Fruit fly (Drosophila melanogaster) whole organism, wandering third instar larva: ENCODE measurements around the gene CG11360.
A peak's percentile ranks its signal among the peaks of the same experiment; 100 is the strongest.

ENCODE experiments used
- Abd-B ChIP-seq: fragments of >200 bp; optimal IDR thresholded peaks from 2 replicates; lab custom pipeline; 2017; ENCODE audit warnings: missing biosample characterization, missing genetic modification characterization
- CG32264 ChIP-seq: fragments of 200-800 bp; sonication (Bioruptor generic); optimal IDR thresholded peaks from 2 replicates; lab custom pipeline; 2016; ENCODE audit warnings: missing biosample characterization, missing genetic modification characterization
- CG9705 ChIP-seq: fragments of 200-800 bp; sonication (Bioruptor generic); optimal IDR thresholded peaks from 2 replicates; lab custom pipeline; 2018; ENCODE audit warnings: missing biosample characterization, mild to moderate bottlenecking, missing genetic modification characterization
- CrebA ChIP-seq: fragments of 200-800 bp; sonication (Bioruptor generic); optimal IDR thresholded peaks from 2 replicates; lab custom pipeline; 2016; ENCODE audit warnings: missing biosample characterization, mild to moderate bottlenecking, missing genetic modification characterization, borderline replicate concordance
- Dfd ChIP-seq: fragments of >200 bp; optimal IDR thresholded peaks from 2 replicates; lab custom pipeline; 2017; ENCODE audit warnings: missing biosample characterization, missing genetic modification characterization
- Dif ChIP-seq: fragments of 200-275, 200-300 bp; sonication (Bioruptor generic); optimal IDR thresholded peaks from 2 replicates; lab custom pipeline; 2018; ENCODE audit warnings: missing biosample characterization, missing genetic modification characterization; ENCODE audit not compliant: partially characterized antibody
- GATAd ChIP-seq: sonication (Bioruptor generic); optimal IDR thresholded peaks from 2 replicates; lab custom pipeline; 2016; ENCODE audit warnings: missing biosample characterization, missing genetic modification characterization
- HLH106 ChIP-seq: fragments of 200-800 bp; optimal IDR thresholded peaks from 3 replicates; lab custom pipeline; 2019; ENCODE audit warnings: missing biosample characterization, mild to moderate bottlenecking, missing genetic modification characterization, moderate library complexity
- Hnf4 ChIP-seq: fragments of 200-800 bp; sonication (Bioruptor generic); optimal IDR thresholded peaks from 2 replicates; lab custom pipeline; 2016; ENCODE audit warnings: missing biosample characterization, mild to moderate bottlenecking, missing genetic modification characterization
- Hr78 ChIP-seq: fragments of >200 bp; optimal IDR thresholded peaks from 2 replicates; lab custom pipeline; 2017; ENCODE audit warnings: missing biosample characterization, missing genetic modification characterization
- Hr83 ChIP-seq: fragments of 200-300 bp; sonication (Bioruptor generic); optimal IDR thresholded peaks from 2 replicates; lab custom pipeline; 2016; ENCODE audit warnings: missing biosample characterization, mild to moderate bottlenecking, missing genetic modification characterization, moderate library complexity; ENCODE audit not compliant: poor library complexity, severe bottlenecking
- Jra ChIP-seq: sonication (Bioruptor generic); optimal IDR thresholded peaks from 2 replicates; lab custom pipeline; 2016; ENCODE audit warnings: missing biosample characterization, missing genetic modification characterization
- Mio ChIP-seq: sonication (Bioruptor generic); optimal IDR thresholded peaks from 2 replicates; lab custom pipeline; 2016; ENCODE audit warnings: missing biosample characterization, missing genetic modification characterization
- Myc ChIP-seq: fragments of >200 bp; optimal IDR thresholded peaks from 2 replicates; lab custom pipeline; 2017
- N ChIP-seq: fragments of >200 bp; optimal IDR thresholded peaks from 2 replicates; lab custom pipeline; 2018; ENCODE audit warnings: missing biosample characterization, missing external identifiers, missing genetic modification characterization
- OdsH ChIP-seq: fragments of 200-800 bp; sonication (Bioruptor generic); optimal IDR thresholded peaks from 2 replicates; lab custom pipeline; 2016; ENCODE audit warnings: missing biosample characterization, mild to moderate bottlenecking, missing genetic modification characterization
- Rel ChIP-seq, 2 experiments: fragments of 200-800 bp; sonication (Bioruptor generic) in 1 of 2; optimal IDR thresholded peaks; 2 replicates in 1 of 2; 3 replicates in 1 of 2; lab custom pipeline; 2016 to 2019; ENCODE audit warnings: mild to moderate bottlenecking in 2 of 2, missing biosample characterization in 2 of 2, missing genetic modification characterization in 2 of 2, moderate library complexity in 1 of 2
- Sp1 ChIP-seq: fragments of 200-800 bp; sonication (Bioruptor generic); optimal IDR thresholded peaks from 3 replicates; lab custom pipeline; 2019; ENCODE audit warnings: missing biosample characterization, mild to moderate bottlenecking, missing genetic modification characterization, moderate library complexity
- Vsx2 ChIP-seq: fragments of 200-300, 225-300 bp; sonication (Bioruptor generic); optimal IDR thresholded peaks from 2 replicates; lab custom pipeline; 2018; ENCODE audit warnings: missing biosample characterization, missing genetic modification characterization; ENCODE audit not compliant: partially characterized antibody
- br ChIP-seq: fragments of 200-800 bp; sonication (Bioruptor generic); optimal IDR thresholded peaks from 2 replicates; lab custom pipeline; 2016; ENCODE audit warnings: missing biosample characterization, missing genetic modification characterization
- brk ChIP-seq: fragments of 200-800 bp; sonication (Bioruptor generic); optimal IDR thresholded peaks from 2 replicates; lab custom pipeline; 2016; ENCODE audit warnings: missing biosample characterization, mild to moderate bottlenecking, missing genetic modification characterization
- dl ChIP-seq, 2 experiments: fragments of 175-275, 200-275 bp in 1 of 2; fragments of 200-275 bp in 1 of 2; sonication (Bioruptor generic); optimal IDR thresholded peaks; lab custom pipeline; 2018; ENCODE audit warnings: mild to moderate bottlenecking in 2 of 2, missing biosample characterization in 2 of 2, missing genetic modification characterization in 2 of 2, moderate library complexity in 2 of 2; ENCODE audit not compliant: partially characterized antibody in 2 of 2, insufficient read depth in 1 of 2
- dmrt93B ChIP-seq: fragments of 200-800 bp; sonication (Bioruptor generic); optimal IDR thresholded peaks from 2 replicates; lab custom pipeline; 2018; ENCODE audit warnings: missing biosample characterization, mild to moderate bottlenecking, missing genetic modification characterization
- dsf ChIP-seq: sonication (Bioruptor generic); optimal IDR thresholded peaks from 2 replicates; lab custom pipeline; 2016; ENCODE audit warnings: missing biosample characterization, missing genetic modification characterization, borderline replicate concordance
- ey ChIP-seq: fragments of 200-800 bp; sonication (Bioruptor generic); optimal IDR thresholded peaks from 2 replicates; lab custom pipeline; 2016; ENCODE audit warnings: missing biosample characterization, missing genetic modification characterization
- foxo ChIP-seq, 2 experiments: fragments of 200-800 bp; sonication (Bioruptor generic); optimal IDR thresholded peaks; 2 replicates in 1 of 2; 3 replicates in 1 of 2; lab custom pipeline; 2016 to 2017; ENCODE audit warnings: missing biosample characterization in 2 of 2, missing genetic modification characterization in 2 of 2
- fru ChIP-seq: fragments of 200-800 bp; sonication (Bioruptor generic); optimal IDR thresholded peaks from 3 replicates; lab custom pipeline; 2016; ENCODE audit warnings: missing biosample characterization, mild to moderate bottlenecking, missing genetic modification characterization
- h ChIP-seq: fragments of 200-800 bp; sonication (Bioruptor generic); optimal IDR thresholded peaks from 3 replicates; lab custom pipeline; 2016; ENCODE audit warnings: missing biosample characterization, mild to moderate bottlenecking, missing genetic modification characterization
- jim ChIP-seq: fragments of 175-275, 200-325 bp; sonication (Bioruptor generic); optimal IDR thresholded peaks from 2 replicates; lab custom pipeline; 2016; ENCODE audit warnings: missing biosample characterization, mild to moderate bottlenecking, missing genetic modification characterization
- lola ChIP-seq: fragments of >200 bp; optimal IDR thresholded peaks from 2 replicates; lab custom pipeline; 2017; ENCODE audit warnings: missing biosample characterization, missing genetic modification characterization
- pan ChIP-seq: fragments of >200 bp; optimal IDR thresholded peaks from 2 replicates; lab custom pipeline; 2017
- psq ChIP-seq: fragments of 200-800 bp; sonication (Bioruptor generic); optimal IDR thresholded peaks from 3 replicates; lab custom pipeline; 2017; ENCODE audit warnings: missing biosample characterization, mild to moderate bottlenecking, missing genetic modification characterization, moderate library complexity
- rgr ChIP-seq: fragments of 200-800 bp; sonication (Bioruptor generic); optimal IDR thresholded peaks from 3 replicates; lab custom pipeline; 2016; ENCODE audit warnings: missing biosample characterization, mild to moderate bottlenecking, missing genetic modification characterization
- sage ChIP-seq: fragments of 200-800 bp; sonication (Bioruptor generic); optimal IDR thresholded peaks from 2 replicates; lab custom pipeline; 2016; ENCODE audit warnings: missing biosample characterization, mild to moderate bottlenecking, missing genetic modification characterization
- sv ChIP-seq: fragments of 200-800 bp; sonication (Bioruptor generic); optimal IDR thresholded peaks from 3 replicates; lab custom pipeline; 2016; ENCODE audit warnings: missing biosample characterization, missing genetic modification characterization
- tai ChIP-seq: sonication (Bioruptor generic); optimal IDR thresholded peaks from 2 replicates; lab custom pipeline; 2016; ENCODE audit warnings: missing biosample characterization, missing genetic modification characterization
- usp ChIP-seq: fragments of >200 bp; optimal IDR thresholded peaks from 2 replicates; lab custom pipeline; 2017; ENCODE audit warnings: missing biosample characterization, missing genetic modification characterization
- woc ChIP-seq: sonication (Bioruptor generic); optimal IDR thresholded peaks from 2 replicates; lab custom pipeline; 2016; ENCODE audit warnings: missing biosample characterization, mild to moderate bottlenecking, missing genetic modification characterization

Gene CG11360

DNA sequence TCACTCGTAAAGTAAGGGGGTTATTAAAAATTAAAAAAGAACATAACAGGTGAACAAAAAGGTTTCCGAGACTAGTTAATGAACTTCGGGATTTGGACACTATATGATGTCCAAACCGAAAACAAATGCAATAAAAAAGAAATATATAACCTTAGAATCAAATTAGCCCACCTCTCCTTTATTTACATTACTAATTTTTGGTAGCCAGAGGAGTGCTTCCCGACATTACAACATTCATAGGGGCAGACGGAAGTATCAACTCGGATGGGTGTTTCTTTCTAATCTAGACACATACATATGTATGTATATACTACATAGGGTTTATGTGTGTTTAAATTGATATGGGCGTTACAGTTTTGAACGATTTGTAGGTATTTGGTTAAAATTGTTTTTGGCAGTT is 8.8 kb upstream of the CG11360 start:
- TF ChIP-seq brk (GFP tag; lab: Kevin White, UChicago) (no peak), fru (GFP tag; lab: Kevin White, UChicago) (no peak), Dfd (GFP tag; lab: Kevin White, UChicago) (no peak), jim (no peak), lola (GFP tag; lab: Kevin White, UChicago) (no peak), rgr (GFP tag; lab: Kevin White, UChicago) (no peak)

DNA sequence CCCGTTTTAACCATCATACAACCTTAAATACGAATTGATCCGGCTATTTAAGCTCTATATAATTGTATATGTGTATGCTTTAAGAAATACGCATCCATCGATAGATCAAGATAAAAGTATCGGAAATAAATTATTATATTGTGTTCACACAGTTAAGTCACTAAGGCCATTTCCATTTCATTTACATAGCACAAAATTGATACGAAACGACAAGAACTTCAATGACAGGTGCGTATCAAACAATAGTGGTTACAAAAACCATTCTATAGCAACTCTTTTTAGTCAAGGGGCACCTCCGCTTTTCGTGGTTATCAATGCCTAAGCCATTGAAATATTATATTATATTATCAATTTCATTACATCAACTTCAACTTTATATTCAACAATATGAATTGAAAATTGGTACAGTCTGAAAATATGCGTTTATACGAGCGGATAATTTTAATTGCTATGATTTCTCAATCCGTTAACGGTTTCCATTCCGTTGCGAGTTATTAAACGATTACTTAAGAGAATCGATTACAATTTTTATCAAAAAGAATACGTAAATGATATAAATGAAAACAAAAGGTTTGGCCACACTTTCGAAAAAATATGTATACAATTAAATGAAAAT is 7.8 kb upstream of the CG11360 start, which contains the start of the genes CG46466 and Slip1:
Gene CG46466 (minus strand): TSS at position 70 of the 616 bp plus-strand sequence.
Gene Slip1 (plus strand): TSS at position 567 of the 616 bp plus-strand sequence.
- TF ChIP-seq h (GFP tag; lab: Kevin White, UChicago) (no peak), Abd-B (GFP tag; lab: Kevin White, UChicago) (no peak), Vsx2 (GFP tag; lab: Kevin White, UChicago) (no peak), psq (GFP tag; lab: Kevin White, UChicago) (no peak), brk (GFP tag; lab: Kevin White, UChicago) (no peak), sage (GFP tag; lab: Kevin White, UChicago) (no peak), sv (GFP tag; lab: Kevin White, UChicago) (no peak), CG32264 (GFP tag; lab: Kevin White, UChicago) (no peak), dsf (GFP tag; lab: Kevin White, UChicago) (no peak), lola (GFP tag; lab: Kevin White, UChicago) (peak; percentile 64), Rel (GFP tag; optimal IDR thresholded peaks at IDR 0.05; lab: Kevin White, UChicago) (no peak), Rel (tag; optimal IDR thresholded peaks at IDR 0.05; lab: Kevin White, UChicago) (no peak), dmrt93B (GFP tag; lab: Kevin White, UChicago) (no peak), Dif (GFP tag; lab: Kevin White, UChicago) (no peak), dl (GFP tag; optimal IDR thresholded peaks at IDR 0.05; lab: Kevin White, UChicago; ENCODE audit: insufficient read depth in 1 of 2, partially characterized antibody in 2 of 2) (no peak), ey (GFP tag; lab: Kevin White, UChicago) (peak; percentile 36), woc (peak; percentile 46), CrebA (GFP tag; lab: Kevin White, UChicago) (no peak), rgr (GFP tag; lab: Kevin White, UChicago) (no peak), Mio (GFP tag; lab: Kevin White, UChicago) (no peak), Hr83 (no peak), Dfd (GFP tag; lab: Kevin White, UChicago) (no peak), CG9705 (peak; percentile 16), tai (no peak), br (GFP tag; lab: Kevin White, UChicago) (no peak), Myc (no peak), Sp1 (no peak), Hr78 (peak; percentile 87), foxo (GFP tag; optimal IDR thresholded peaks at IDR 0.05; lab: Kevin White, UChicago) (no peak), fru (GFP tag; lab: Kevin White, UChicago) (no peak), Jra (GFP tag; lab: Kevin White, UChicago) (no peak), usp (GFP tag; lab: Kevin White, UChicago) (no peak), Hnf4 (GFP tag; lab: Kevin White, UChicago) (no peak), N (GFP tag; lab: Kevin White, UChicago) (peak; percentile 89), pan (lab: Kevin White, UChicago) (no peak), jim (no peak), OdsH (GFP tag; lab: Kevin White, UChicago) (no peak), HLH106 (tag; lab: Kevin White, UChicago) (no peak), GATAd (GFP tag; lab: Kevin White, UChicago) (no peak)
